Fruit fly (Drosophila melanogaster): ENCODE data around the gene CG33303.
A peak's percentile ranks its signal among the peaks of the same experiment; 100 is the strongest.

The CG33303 gene

dm6 chr2L:10342471-10342870 is 33.1 kb downstream of the CG33303 start, which contains the start of gene Sps2 (continued):
- TF ChIP-seq CG7271 (tag; optimal IDR thresholded peaks at IDR 0.05), result no peak
- no peak for TF ChIP-seq Ets65A (GFP tag)
- TF ChIP-seq nmo (GFP tag; optimal IDR thresholded peaks at IDR 0.05), result peak; percentile 29
- TF ChIP-seq CG2116 (GFP tag; optimal IDR thresholded peaks at IDR 0.05), result peak; percentile 24
- no peak; the same call in 1 of the 2 replicates for TF ChIP-seq CG9932 (GFP tag; IDR thresholded peaks at IDR 0.05)
- TF ChIP-seq CG6813 (GFP tag; optimal IDR thresholded peaks at IDR 0.05), result no peak
- TF ChIP-seq CG9609 (GFP tag; optimal IDR thresholded peaks at IDR 0.05), result no peak
- TF ChIP-seq CG7987 (GFP tag; optimal IDR thresholded peaks at IDR 0.05), result no peak
- no peak for TF ChIP-seq kni (GFP tag; optimal IDR thresholded peaks at IDR 0.05)
- no peak for TF ChIP-seq nerfin-2 (GFP tag; IDR thresholded peaks at IDR 0.05; ENCODE audit: partially characterized antibody)
- no peak for TF ChIP-seq dysf (GFP tag; IDR thresholded peaks at IDR 0.05)
- TF ChIP-seq CG16815 (GFP tag; optimal IDR thresholded peaks at IDR 0.05), result no peak
- TF ChIP-seq tx (GFP tag; optimal IDR thresholded peaks at IDR 0.05), result no peak
- no peak for TF ChIP-seq CrebB (tag; optimal IDR thresholded peaks at IDR 0.05)
- no peak for TF ChIP-seq pnt (GFP tag; optimal IDR thresholded peaks at IDR 0.05)
- TF ChIP-seq CG5180 (GFP tag; optimal IDR thresholded peaks at IDR 0.05), result no peak
- TF ChIP-seq org-1 (GFP tag; optimal IDR thresholded peaks at IDR 0.05), result no peak
- no peak for TF ChIP-seq CTCF (GFP tag; optimal IDR thresholded peaks at IDR 0.05)
- no peak for TF ChIP-seq MTF-1 (GFP tag; optimal IDR thresholded peaks at IDR 0.05; ENCODE audit: borderline replicate concordance)
- TF ChIP-seq CG2889 (GFP tag; IDR thresholded peaks at IDR 0.05), result no peak
- TF ChIP-seq NC2α (GFP tag; optimal IDR thresholded peaks at IDR 0.05), result no peak
- TF ChIP-seq CG13894 (tag; optimal IDR thresholded peaks at IDR 0.05), result no peak
- no peak for TF ChIP-seq CG4730 (GFP tag; IDR thresholded peaks at IDR 0.05)
- no peak for TF ChIP-seq bab2 (GFP tag; optimal IDR thresholded peaks at IDR 0.05)
- no peak for TF ChIP-seq schlank (tag; optimal IDR thresholded peaks at IDR 0.05)
- TF ChIP-seq CG17359 (tag; optimal IDR thresholded peaks at IDR 0.05), result no peak
- no peak for TF ChIP-seq CG12071 (GFP tag; optimal IDR thresholded peaks at IDR 0.05)
- no peak for TF ChIP-seq dm (GFP tag; optimal IDR thresholded peaks at IDR 0.05)
- no peak for TF ChIP-seq fru (optimal IDR thresholded peaks at IDR 0.05)
- TF ChIP-seq sd (tag; optimal IDR thresholded peaks at IDR 0.05), result no peak
- no peak for TF ChIP-seq NK7.1 (GFP tag; optimal IDR thresholded peaks at IDR 0.05)
- no peak for TF ChIP-seq Mrtf (GFP tag; IDR thresholded peaks at IDR 0.05)
- TF ChIP-seq Antp (GFP tag; optimal IDR thresholded peaks at IDR 0.05), result no peak
- no peak for TF ChIP-seq CG15269 (tag; optimal IDR thresholded peaks at IDR 0.05)
- no peak for TF ChIP-seq bsh (GFP tag; optimal IDR thresholded peaks at IDR 0.05)
- no peak for TF ChIP-seq HLHmδ (GFP tag; optimal IDR thresholded peaks at IDR 0.05)
- TF ChIP-seq B-H1 (GFP tag; IDR thresholded peaks at IDR 0.05), result no peak
- no peak for TF ChIP-seq Rx (GFP tag; IDR thresholded peaks at IDR 0.05)
- peak; percentile 78 for TF ChIP-seq BEAF-32 (GFP tag; optimal IDR thresholded peaks at IDR 0.05)
- no peak for TF ChIP-seq CG8281 (tag; optimal IDR thresholded peaks at IDR 0.05)
- no peak for TF ChIP-seq abd-A (tag; optimal IDR thresholded peaks at IDR 0.05)
- TF ChIP-seq CG11398 (GFP tag; optimal IDR thresholded peaks at IDR 0.05), result no peak
- no peak for TF ChIP-seq CG8089 (GFP tag; optimal IDR thresholded peaks at IDR 0.05)
- no peak for TF ChIP-seq nerfin-1 (tag; optimal IDR thresholded peaks at IDR 0.05)
- no peak for TF ChIP-seq Six4 (GFP tag; optimal IDR thresholded peaks at IDR 0.05)
- peak; percentile 20; the same call in 1 of the 2 replicates for TF ChIP-seq CG42726 (GFP tag; IDR thresholded peaks at IDR 0.05; ENCODE audit: partially characterized antibody)
- no peak for TF ChIP-seq btn (GFP tag; optimal IDR thresholded peaks at IDR 0.05)
- TF ChIP-seq phol (tag; optimal IDR thresholded peaks at IDR 0.05), result peak; percentile 42
- TF ChIP-seq cg (GFP tag; optimal IDR thresholded peaks at IDR 0.05), result no peak
- no peak for TF ChIP-seq H2.0 (GFP tag; IDR thresholded peaks at IDR 0.05)
- peak; percentile 66 for TF ChIP-seq sna (GFP tag; IDR thresholded peaks at IDR 0.05; ENCODE audit: partially characterized antibody)
- TF ChIP-seq sima (GFP tag; optimal IDR thresholded peaks at IDR 0.05), result no peak

Measured in whole organism, embryonic.